Worm (Caenorhabditis elegans) whole organism, early embryonic: Measurements from ENCODE around the gene T03G6.1.

Experiments used
- ama-1 ChIP-seq: fragments of 150-350 bp; optimal IDR thresholded peaks from 2 replicates; lab custom pipeline; 2014
- flt-1 ChIP-seq: fragments of 200-800 bp; sonication (Bioruptor generic); IDR thresholded peaks from 2 replicates; pipeline ENCODE4 v1.3.6; 2022; ENCODE audit warnings: missing genetic modification characterization, missing compliant biosample characterization
- pes-1 ChIP-seq: fragments of 200-800 bp; sonication (Bioruptor generic); IDR thresholded peaks from 2 replicates; pipeline ENCODE4 v1.3.6; 2022; ENCODE audit warnings: missing genetic modification reagents, missing genetic modification characterization, missing compliant biosample characterization
- tbx-37 ChIP-seq: fragments of 200-800 bp; sonication (Bioruptor generic); conservative IDR thresholded peaks from 2 replicates; pipeline ENCODE4 v1.3.6; 2022; ENCODE audit warnings: missing genetic modification reagents, missing genetic modification characterization, missing compliant biosample characterization

ce11 chrX:2590777-2591176, 17.3 kb upstream of the T03G6.1 start:
- TF ChIP-seq flt-1 (no peak), tbx-37 (GFP tag; lab: Robert Waterston, UW) (no peak), ama-1 (lab: Kevin White, UChicago) (no peak), pes-1 (GFP tag; lab: Robert Waterston, UW) (no peak)
